Fruit fly (Drosophila melanogaster): ENCODE measurements around the gene Hip14.

dm6 chr3L:16040389-16040788 lies 52.4 kb downstream of the Hip14 start:
- TF ChIP-seq CG8478 (optimal IDR thresholded peaks at IDR 0.05) (no peak), CTCF (optimal IDR thresholded peaks at IDR 0.05) (no peak)

Data from S2 (cell line).